Fruit fly (Drosophila melanogaster): ENCODE measurements around the gene CG5828.

- TF ChIP-seq cic (GFP tag; optimal IDR thresholded peaks at IDR 0.05), result no peak
- TF ChIP-seq Clk (GFP tag; optimal IDR thresholded peaks at IDR 0.05), result no peak
These were observed 14.6 kb upstream of the CG5828 start for dm6 chr2L:5079200-5079599.
